Fruit fly (Drosophila melanogaster) whole organism, embryonic: ENCODE results near the gene CG15160.

Experiments used
- Adf1 ChIP-seq: fragments of 200-800 bp; sonication (Bioruptor generic); IDR thresholded peaks from 2 replicates; pipeline ENCODE4 v1.3.6; 2022; ENCODE audit warnings: missing biosample characterization, missing genetic modification characterization
- Atf-2 ChIP-seq: fragments of 200-800 bp; sonication (Bioruptor generic); optimal IDR thresholded peaks from 2 replicates; lab custom pipeline; 2016; ENCODE audit warnings: missing biosample characterization, missing genetic modification characterization
- Blimp-1 ChIP-seq: fragments of 200-800 bp; sonication (Bioruptor generic); optimal IDR thresholded peaks from 3 replicates; lab custom pipeline; 2018; ENCODE audit warnings: missing biosample characterization, missing genetic modification characterization, mild to moderate bottlenecking, moderate library complexity, missing genetic modification reagents
- CG11085 ChIP-seq: fragments of 200-800 bp; sonication (Bioruptor generic); IDR thresholded peaks from 2 replicates; pipeline ENCODE4 v1.3.6; 2022; ENCODE audit warnings: missing biosample characterization, missing genetic modification characterization
- CG12155 ChIP-seq: fragments of 200-800 bp; sonication (Bioruptor generic); optimal IDR thresholded peaks from 3 replicates; lab custom pipeline; 2016; ENCODE audit warnings: missing biosample characterization, missing genetic modification characterization
- CG14860 ChIP-seq: fragments of 200-800 bp; sonication (Bioruptor generic); IDR thresholded peaks from 3 replicates; pipeline ENCODE4 v1.3.6; 2022; ENCODE audit warnings: missing biosample characterization, missing genetic modification characterization; ENCODE audit not compliant: partially characterized antibody
- CG15269 ChIP-seq: fragments of 200-800 bp; sonication (Bioruptor generic); optimal IDR thresholded peaks from 2 replicates; lab custom pipeline; 2018; ENCODE audit warnings: missing biosample characterization, mild to moderate bottlenecking, missing genetic modification characterization, moderate library complexity
- CG15601 ChIP-seq: fragments of 200-800 bp; sonication (Bioruptor generic); optimal IDR thresholded peaks from 3 replicates; lab custom pipeline; 2019; ENCODE audit warnings: missing biosample characterization, mild to moderate bottlenecking, missing genetic modification characterization, moderate library complexity
- CG1647 ChIP-seq: fragments of 200-800 bp; sonication (Bioruptor generic); optimal IDR thresholded peaks from 3 replicates; lab custom pipeline; 2016; ENCODE audit warnings: missing biosample characterization, missing genetic modification characterization
- CG17328 ChIP-seq: fragments of 200-800 bp; sonication (Bioruptor generic); IDR thresholded peaks from 2 replicates; pipeline ENCODE4 v1.3.6; 2022; ENCODE audit warnings: missing biosample characterization, missing genetic modification characterization
- CG32767 ChIP-seq: fragments of 200-800 bp; sonication (Bioruptor generic); IDR thresholded peaks from 2 replicates; pipeline ENCODE4 v1.3.6; 2022; ENCODE audit warnings: missing biosample characterization, missing genetic modification characterization
- CG3281 ChIP-seq: fragments of 200-800 bp; sonication (Bioruptor generic); optimal IDR thresholded peaks from 3 replicates; lab custom pipeline; 2017; ENCODE audit warnings: missing biosample characterization, mild to moderate bottlenecking, missing genetic modification characterization
- CG3726 ChIP-seq: fragments of 200-800 bp; sonication (Bioruptor generic); IDR thresholded peaks from 3 replicates; pipeline ENCODE4, ENCODE4 v1.3.6; 2022; ENCODE audit warnings: missing biosample characterization, missing genetic modification characterization
- CG4424 ChIP-seq: fragments of 200-800 bp; sonication (Bioruptor generic); optimal IDR thresholded peaks from 3 replicates; lab custom pipeline; 2016; ENCODE audit warnings: missing biosample characterization, missing genetic modification characterization
- CG4820 ChIP-seq: fragments of 200-800 bp; sonication (Bioruptor generic); optimal IDR thresholded peaks from 3 replicates; lab custom pipeline; 2016; ENCODE audit warnings: missing biosample characterization, missing genetic modification characterization
- CG6175 ChIP-seq: fragments of 200-800 bp; sonication (Bioruptor generic); IDR thresholded peaks from 3 replicates; pipeline ENCODE4 v1.3.6; 2022; ENCODE audit warnings: missing biosample characterization, missing genetic modification characterization
- CG6272 ChIP-seq: fragments of 200-800 bp; sonication (Bioruptor generic); IDR thresholded peaks from 2 replicates; pipeline ENCODE4 v1.3.6; 2022; ENCODE audit warnings: missing biosample characterization, missing genetic modification characterization
- CG7271 ChIP-seq: fragments of 200-800 bp; sonication (Bioruptor generic); optimal IDR thresholded peaks from 2 replicates; lab custom pipeline; 2018; ENCODE audit warnings: missing biosample characterization, mild to moderate bottlenecking, missing genetic modification characterization, moderate library complexity
- CG8944 ChIP-seq: fragments of 200-800 bp; sonication (Bioruptor generic); optimal IDR thresholded peaks from 3 replicates; lab custom pipeline; 2016; ENCODE audit warnings: missing biosample characterization, missing genetic modification characterization
- CG9876 ChIP-seq: fragments of 200-800 bp; sonication (Bioruptor generic); optimal IDR thresholded peaks from 2 replicates; lab custom pipeline; 2016; ENCODE audit warnings: missing biosample characterization, missing genetic modification characterization
- D ChIP-seq, 2 experiments: fragments of 200-800 bp in 1 of 2; fragments of >200 bp in 1 of 2; sonication (Bioruptor generic) in 1 of 2; optimal IDR thresholded peaks; 2 replicates in 1 of 2; 3 replicates in 1 of 2; lab custom pipeline; 2017; ENCODE audit warnings: mild to moderate bottlenecking in 1 of 2, missing biosample characterization in 1 of 2, missing genetic modification characterization in 1 of 2, missing genetic modification reagents in 1 of 2
- D19B ChIP-seq: fragments of 200-800 bp; sonication (Bioruptor generic); optimal IDR thresholded peaks from 2 replicates; lab custom pipeline; 2017; ENCODE audit warnings: missing biosample characterization, mild to moderate bottlenecking, missing genetic modification characterization
- Dfd ChIP-seq, 2 experiments: fragments of >200 bp; optimal IDR thresholded peaks; 2 replicates each; lab custom pipeline; 2017; ENCODE audit warnings: missing biosample characterization in 2 of 2, missing genetic modification characterization in 2 of 2
- Doc3 ChIP-seq: fragments of 200-800 bp; sonication (Bioruptor generic); IDR thresholded peaks from 3 replicates; pipeline ENCODE4 v1.3.6; 2022; ENCODE audit warnings: missing biosample characterization, missing genetic modification characterization; ENCODE audit not compliant: partially characterized antibody
- Drgx ChIP-seq: fragments of 200-800 bp; sonication (Bioruptor generic); IDR thresholded peaks from 2 replicates; pipeline ENCODE4 v1.3.6; 2022; ENCODE audit warnings: missing biosample characterization, missing genetic modification characterization
- Fer2 ChIP-seq: fragments of 200-800 bp; sonication (Bioruptor generic); optimal IDR thresholded peaks from 2 replicates; lab custom pipeline; 2018; ENCODE audit warnings: missing biosample characterization, mild to moderate bottlenecking, missing genetic modification characterization, moderate library complexity
- Hand ChIP-seq: fragments of 200-800 bp; sonication (Bioruptor generic); optimal IDR thresholded peaks from 2 replicates; lab custom pipeline; 2017; ENCODE audit warnings: mild to moderate bottlenecking, missing biosample characterization, missing genetic modification reagents, missing genetic modification characterization
- MBD-R2 ChIP-seq: fragments of 200-800 bp; sonication (Bioruptor generic); IDR thresholded peaks from 2 replicates; pipeline ENCODE4 v1.3.6; 2022; ENCODE audit warnings: missing biosample characterization, missing genetic modification characterization
- Sox102F ChIP-seq: fragments of 200-800 bp; sonication (Bioruptor generic); optimal IDR thresholded peaks from 2 replicates; lab custom pipeline; 2018; ENCODE audit warnings: missing biosample characterization, mild to moderate bottlenecking, missing genetic modification characterization, moderate library complexity
- Vsx1 ChIP-seq: fragments of 200-800 bp; sonication (Bioruptor generic); optimal IDR thresholded peaks from 2 replicates; lab custom pipeline; 2017; ENCODE audit warnings: missing biosample characterization, mild to moderate bottlenecking, missing genetic modification characterization, missing genetic modification reagents
- abd-A ChIP-seq: fragments of 200-800 bp; sonication (Bioruptor generic); optimal IDR thresholded peaks from 3 replicates; lab custom pipeline; 2019; ENCODE audit warnings: missing biosample characterization, mild to moderate bottlenecking, missing genetic modification characterization, moderate library complexity
- ato ChIP-seq: fragments of 200-800 bp; sonication (Bioruptor generic); IDR thresholded peaks from 2 replicates; pipeline ENCODE4 v1.3.6; 2022; ENCODE audit warnings: missing biosample characterization, missing genetic modification characterization; ENCODE audit not compliant: partially characterized antibody
- bcd ChIP-seq: fragments of 200-800 bp; sonication (Bioruptor generic); optimal IDR thresholded peaks from 2 replicates; lab custom pipeline; 2017; ENCODE audit warnings: missing biosample characterization, mild to moderate bottlenecking, missing genetic modification characterization
- cg ChIP-seq: fragments of 200-800 bp; sonication (Bioruptor generic); optimal IDR thresholded peaks from 3 replicates; lab custom pipeline; 2019; ENCODE audit warnings: missing biosample characterization, mild to moderate bottlenecking, missing genetic modification characterization, moderate library complexity
- chm ChIP-seq: fragments of 200-800 bp; sonication (Bioruptor generic); IDR thresholded peaks from 2 replicates; pipeline ENCODE4 v1.3.6; 2022; ENCODE audit warnings: missing biosample characterization, missing genetic modification characterization
- danr ChIP-seq: fragments of 200-800 bp; sonication (Bioruptor generic); IDR thresholded peaks from 2 replicates; pipeline ENCODE4 v1.3.6; 2022; ENCODE audit warnings: missing biosample characterization, missing genetic modification characterization
- emc ChIP-seq: fragments of 200-800 bp; sonication (Bioruptor generic); optimal IDR thresholded peaks from 2 replicates; lab custom pipeline; 2016; ENCODE audit warnings: missing biosample characterization, missing genetic modification characterization
- gro ChIP-seq: fragments of 200-800 bp; sonication (Bioruptor generic); optimal IDR thresholded peaks from 2 replicates; lab custom pipeline; 2016; ENCODE audit warnings: missing biosample characterization, missing genetic modification characterization
- gt ChIP-seq: fragments of 200-800 bp; sonication (Bioruptor generic); IDR thresholded peaks from 2 replicates; pipeline ENCODE4 v1.3.6; 2022; ENCODE audit warnings: missing biosample characterization, missing genetic modification characterization
- h ChIP-seq: fragments of >200 bp; optimal IDR thresholded peaks from 2 replicates; lab custom pipeline; 2017
- kni ChIP-seq: fragments of 200-800 bp; sonication (Bioruptor generic); optimal IDR thresholded peaks from 3 replicates; lab custom pipeline; 2017; ENCODE audit warnings: mild to moderate bottlenecking, missing biosample characterization, missing genetic modification reagents, missing genetic modification characterization
- nerfin-1 ChIP-seq: fragments of 200-800 bp; sonication (Bioruptor generic); optimal IDR thresholded peaks from 3 replicates; lab custom pipeline; 2019; ENCODE audit warnings: missing biosample characterization, mild to moderate bottlenecking, missing genetic modification characterization, moderate library complexity
- nom ChIP-seq: fragments of 200-800 bp; sonication (Bioruptor generic); optimal IDR thresholded peaks from 2 replicates; lab custom pipeline; 2017; ENCODE audit warnings: missing biosample characterization, missing genetic modification characterization, mild to moderate bottlenecking, moderate library complexity, missing genetic modification reagents
- psq ChIP-seq: fragments of 200-800 bp; sonication (Bioruptor generic); optimal IDR thresholded peaks from 2 replicates; lab custom pipeline; 2017; ENCODE audit warnings: missing biosample characterization, missing genetic modification characterization
- sc ChIP-seq, 3 experiments: fragments of >200 bp in 2 of 3; fragments of 200-800 bp in 1 of 3; sonication (Bioruptor generic) in 1 of 3; optimal IDR thresholded peaks; 2 replicates in 2 of 3; 3 replicates in 1 of 3; lab custom pipeline; 2017; ENCODE audit warnings: mild to moderate bottlenecking in 1 of 3, missing biosample characterization in 1 of 3, missing genetic modification characterization in 1 of 3, missing genetic modification reagents in 1 of 3
- sisA ChIP-seq: fragments of 200-800 bp; sonication (Bioruptor generic); IDR thresholded peaks from 2 replicates; pipeline ENCODE4 v1.3.6; 2022; ENCODE audit warnings: missing biosample characterization, missing genetic modification characterization
- slou ChIP-seq: fragments of 200-800 bp; sonication (Bioruptor generic); optimal IDR thresholded peaks from 3 replicates; lab custom pipeline; 2016; ENCODE audit warnings: missing biosample characterization, missing genetic modification characterization
- stc ChIP-seq: fragments of 200-800 bp; sonication (Bioruptor generic); IDR thresholded peaks from 2 replicates; pipeline ENCODE4 v1.3.6; 2022; ENCODE audit warnings: missing biosample characterization, missing genetic modification characterization
- tgo ChIP-seq: fragments of 200-800 bp; sonication (Bioruptor generic); IDR thresholded peaks from 3 replicates; pipeline ENCODE4 v1.3.6; 2022; ENCODE audit warnings: missing biosample characterization, missing genetic modification characterization
- tx ChIP-seq: fragments of 200-800 bp; sonication (Bioruptor generic); optimal IDR thresholded peaks from 2 replicates; lab custom pipeline; 2016; ENCODE audit warnings: missing biosample characterization, missing genetic modification characterization
- wor ChIP-seq: fragments of 200-800 bp; sonication (Bioruptor generic); IDR thresholded peaks from 2 replicates; pipeline ENCODE4 v1.3.6; 2022; ENCODE audit warnings: missing biosample characterization, missing genetic modification characterization

CG15160 gene

DNA sequence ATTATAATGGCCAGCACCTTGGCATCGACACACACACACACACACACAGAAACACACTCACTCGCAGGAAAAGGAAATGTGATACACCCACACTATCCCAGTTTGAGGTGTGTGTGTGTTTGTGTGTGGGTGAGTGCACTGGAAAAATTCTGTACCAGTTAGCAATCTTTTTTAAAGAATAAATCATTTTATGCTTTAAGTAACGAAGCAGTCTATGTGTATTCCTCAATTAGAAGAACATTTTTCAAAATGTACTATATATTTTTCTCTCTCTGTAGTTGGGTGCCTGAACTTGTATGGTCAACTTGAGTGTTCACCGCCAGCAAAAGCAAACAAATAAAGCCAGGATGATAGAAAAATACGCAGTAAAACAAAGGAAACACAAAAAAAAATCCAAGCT, 6.1 kb upstream of the CG15160 start (continued):
- TF ChIP-seq tx (GFP tag; lab: Kevin White, UChicago), result no peak
- no peak for TF ChIP-seq Drgx (GFP tag; lab: Robert Waterston, UW)
- TF ChIP-seq D19B (GFP tag; lab: Kevin White, UChicago), result no peak
- TF ChIP-seq abd-A (tag; lab: Kevin White, UChicago), result no peak
- no peak for TF ChIP-seq CG3726 (GFP tag; lab: Robert Waterston, UW)
- TF ChIP-seq nerfin-1, result no peak
- TF ChIP-seq CG9876 (GFP tag; lab: Kevin White, UChicago), result no peak
- no peak for TF ChIP-seq CG15601 (tag; lab: Kevin White, UChicago)
- no peak for TF ChIP-seq CG4820
- TF ChIP-seq danr (GFP tag; lab: Robert Waterston, UW), result no peak
- no peak for TF ChIP-seq Dfd (GFP tag; optimal IDR thresholded peaks at IDR 0.05; lab: Kevin White, UChicago)
- TF ChIP-seq Atf-2 (GFP tag; lab: Kevin White, UChicago), result no peak
- TF ChIP-seq CG6175, result no peak
- no peak for TF ChIP-seq nom (GFP tag; lab: Kevin White, UChicago)
- TF ChIP-seq tgo (GFP tag; lab: Robert Waterston, UW), result peak; percentile 33; the same call in 1 of the 3 replicates
- peak; percentile 65 for TF ChIP-seq sisA (GFP tag; lab: Robert Waterston, UW)
- TF ChIP-seq Hand (GFP tag; lab: Kevin White, UChicago), result no peak
- no peak for TF ChIP-seq kni (GFP tag; lab: Kevin White, UChicago)
- TF ChIP-seq Blimp-1 (GFP tag; lab: Kevin White, UChicago), result peak; percentile 6
- no peak for TF ChIP-seq CG14860 (GFP tag; lab: Robert Waterston, UW)
- TF ChIP-seq CG12155 (GFP tag; lab: Kevin White, UChicago), result peak; percentile 8
- no peak for TF ChIP-seq CG15269 (tag; lab: Kevin White, UChicago)
- TF ChIP-seq CG7271, result no peak
- TF ChIP-seq CG6272 (GFP tag; lab: Robert Waterston, UW), result no peak
- TF ChIP-seq emc (GFP tag; lab: Kevin White, UChicago), result no peak
- TF ChIP-seq Vsx1 (GFP tag; lab: Kevin White, UChicago), result no peak
- no peak for TF ChIP-seq slou (GFP tag; lab: Kevin White, UChicago)
- no peak for TF ChIP-seq CG8944
- TF ChIP-seq CG32767 (GFP tag; lab: Robert Waterston, UW), result no peak
- no peak for TF ChIP-seq cg
- no peak for TF ChIP-seq MBD-R2 (GFP tag; lab: Robert Waterston, UW)
- no peak for TF ChIP-seq gro (GFP tag; lab: Kevin White, UChicago)
- TF ChIP-seq Fer2, result no peak
- no peak for TF ChIP-seq CG17328 (GFP tag; lab: Robert Waterston, UW)
- no peak for TF ChIP-seq CG1647
- 0 out of 2 replicates have a peak, but pooled peaks have one; percentile 10 for TF ChIP-seq stc (GFP tag; lab: Robert Waterston, UW)
- TF ChIP-seq D (optimal IDR thresholded peaks at IDR 0.05; lab: Kevin White, UChicago), result no peak
- no peak for TF ChIP-seq D (GFP tag; optimal IDR thresholded peaks at IDR 0.05; lab: Kevin White, UChicago)
- TF ChIP-seq sc (optimal IDR thresholded peaks at IDR 0.05; lab: Kevin White, UChicago), result no peak
- TF ChIP-seq sc (GFP tag; optimal IDR thresholded peaks at IDR 0.05; lab: Kevin White, UChicago), result no peak
- 0 out of 2 replicates have a peak, but pooled peaks have one; percentile 14 for TF ChIP-seq CG11085
- no peak for TF ChIP-seq ato (GFP tag; lab: Robert Waterston, UW)
- no peak for TF ChIP-seq h (lab: Kevin White, UChicago)
- TF ChIP-seq Doc3, result no peak
- no peak for TF ChIP-seq chm (GFP tag; lab: Robert Waterston, UW)
- no peak for TF ChIP-seq CG4424 (GFP tag; lab: Kevin White, UChicago)
- no peak for TF ChIP-seq gt (GFP tag; lab: Robert Waterston, UW)
- no peak for TF ChIP-seq psq (GFP tag; lab: Kevin White, UChicago)
- TF ChIP-seq CG3281 (GFP tag; lab: Kevin White, UChicago), result no peak
- TF ChIP-seq Adf1 (GFP tag; lab: Robert Waterston, UW), result no peak
- TF ChIP-seq bcd, result no peak
- no peak for TF ChIP-seq wor (GFP tag; lab: Robert Waterston, UW)
- peak; percentile 26 for TF ChIP-seq Sox102F (GFP tag; lab: Kevin White, UChicago)
